Fruit fly (Drosophila melanogaster) S2 (cell line): ENCODE data around the gene CG6908.
A peak's percentile ranks its signal among the peaks of the same experiment; 100 is the strongest.

Experiments used
- CG8478 ChIP-seq: fragments of >200 bp; optimal IDR thresholded peaks from 2 replicates; lab custom pipeline; 2018
- CTCF ChIP-seq, 2 experiments: fragments of >200 bp; optimal IDR thresholded peaks; 2 replicates each; lab custom pipeline; 2018

DNA sequence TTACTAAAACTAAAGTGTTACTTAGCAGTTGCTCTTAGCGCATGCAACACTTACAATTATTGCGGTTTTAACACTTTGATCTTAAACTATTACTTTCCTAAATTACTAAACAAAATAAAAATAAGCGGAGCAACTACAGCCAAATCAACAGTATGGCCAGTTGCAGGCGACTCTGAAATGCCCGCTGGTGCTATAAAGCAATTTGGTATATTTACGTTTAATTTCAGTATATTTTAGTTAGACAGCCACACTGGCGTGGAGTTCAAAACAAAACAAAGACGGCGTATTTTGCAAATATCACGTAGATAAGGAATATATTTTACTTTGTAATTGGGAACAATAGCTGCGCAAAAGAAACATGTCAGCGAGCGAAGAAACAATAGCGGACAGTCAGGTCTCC is 10.3 kb downstream of the CG6908 start, which contains the start of the genes Taf12 and Ho:
- TF ChIP-seq CTCF (optimal IDR thresholded peaks at IDR 0.05; lab: Kevin White, UChicago) (peak in 1 of 2 experiments; percentile 12), CG8478 (lab: Kevin White, UChicago) (no peak)
